Worm (Caenorhabditis elegans) whole organism, young adult: ENCODE data around the gene ZC513.3.

ENCODE experiments used
- B0336.3 ChIP-seq: fragments of 200-800 bp; sonication (Bioruptor generic); IDR thresholded peaks from 2 replicates; pipeline ENCODE4 v1.3.6; 2022; ENCODE audit warnings: missing genetic modification characterization, missing compliant biosample characterization
- D2030.7 ChIP-seq: fragments of 200-800 bp; sonication (Bioruptor generic); IDR thresholded peaks from 2 replicates; pipeline ENCODE4 v1.3.6; 2022; ENCODE audit warnings: missing genetic modification reagents, missing genetic modification characterization, missing compliant biosample characterization
- F23B12.7 ChIP-seq: sonication (generic microtip); optimal IDR thresholded peaks from 2 replicates; lab custom pipeline; 2017; ENCODE audit warnings: missing genetic modification characterization, mild to moderate bottlenecking, missing compliant biosample characterization, antibody characterized with exemption, moderate library complexity; ENCODE audit not compliant: insufficient read depth
- F33H1.4 ChIP-seq: fragments of 200-800 bp; sonication (Bioruptor generic); IDR thresholded peaks from 2 replicates; pipeline ENCODE4 v1.3.6; 2022; ENCODE audit warnings: missing genetic modification reagents, missing genetic modification characterization, missing compliant biosample characterization
- F49E8.2 ChIP-seq: sonication (generic microtip); optimal IDR thresholded peaks from 3 replicates; lab custom pipeline; 2017; ENCODE audit warnings: missing genetic modification characterization, mild to moderate bottlenecking, missing compliant biosample characterization, antibody characterized with exemption, moderate library complexity; ENCODE audit not compliant: insufficient read depth
- Y53F4B.3 ChIP-seq: fragments of 200-800 bp; sonication (Bioruptor generic); IDR thresholded peaks from 2 replicates; pipeline ENCODE4 v1.3.6; 2022; ENCODE audit warnings: missing genetic modification reagents, missing genetic modification characterization, missing compliant biosample characterization
- Y53G8AR.9 ChIP-seq: fragments of 200-800 bp; sonication (Bioruptor generic); conservative IDR thresholded peaks from 2 replicates; pipeline ENCODE4 v1.3.6; 2022; ENCODE audit warnings: missing genetic modification reagents, missing genetic modification characterization, missing compliant biosample characterization
- Y56A3A.18 ChIP-seq: fragments of 200-800 bp; sonication (Bioruptor generic); IDR thresholded peaks from 2 replicates; pipeline ENCODE4 v1.3.6; 2022; ENCODE audit warnings: missing genetic modification reagents, missing genetic modification characterization, missing compliant biosample characterization
- Y95B8A.8 ChIP-seq: fragments of 200-800 bp; sonication (Bioruptor generic); IDR thresholded peaks from 2 replicates; pipeline ENCODE4 v1.3.6; 2022; ENCODE audit warnings: missing genetic modification reagents, missing genetic modification characterization, missing compliant biosample characterization
- akir-1 ChIP-seq: fragments of 200-800 bp; sonication (Bioruptor generic); optimal IDR thresholded peaks from 2 replicates; lab custom pipeline; 2018; ENCODE audit warnings: mild to moderate bottlenecking, missing genetic modification characterization, moderate library complexity, missing compliant biosample characterization
- ama-1 ChIP-seq, 3 experiments: fragments of 150-350 bp in 1 of 3; sonication (generic microtip) in 2 of 3; optimal IDR thresholded peaks; 2 replicates each; lab custom pipeline; 2014 to 2018; ENCODE audit warnings: missing biosample characterization in 2 of 3, missing genetic modification characterization in 2 of 3, missing genetic modification reagents in 2 of 3
- aptf-2 ChIP-seq: fragments of 200-800 bp; sonication (Bioruptor generic); conservative IDR thresholded peaks from 2 replicates; pipeline ENCODE4 v1.3.6; 2022; ENCODE audit warnings: missing genetic modification reagents, missing genetic modification characterization, missing compliant biosample characterization
- attf-3 ChIP-seq: fragments of 200-800 bp; sonication (Bioruptor generic); conservative IDR thresholded peaks from 2 replicates; pipeline ENCODE4 v1.3.6; 2022; ENCODE audit warnings: missing genetic modification reagents, missing genetic modification characterization, missing compliant biosample characterization
- attf-5 ChIP-seq: fragments of 200-800 bp; sonication (Bioruptor generic); optimal IDR thresholded peaks from 2 replicates; lab custom pipeline; 2018; ENCODE audit warnings: mild to moderate bottlenecking, missing genetic modification characterization, missing compliant biosample characterization
- attf-6 ChIP-seq: fragments of 200-800 bp; sonication (Bioruptor generic); IDR thresholded peaks from 2 replicates; pipeline ENCODE4 v1.3.6; 2022; ENCODE audit warnings: missing genetic modification reagents, missing genetic modification characterization, missing compliant biosample characterization
- bed-1 ChIP-seq: fragments of 200-800 bp; sonication (Bioruptor generic); IDR thresholded peaks from 2 replicates; pipeline ENCODE4 v1.3.6; 2022; ENCODE audit warnings: missing genetic modification reagents, missing genetic modification characterization, missing compliant biosample characterization
- cebp-1 ChIP-seq, 2 experiments: fragments of 200-800 bp in 1 of 2; sonication (Bioruptor generic) in 1 of 2; sonication (generic microtip) in 1 of 2; IDR thresholded peaks in 1 of 2; optimal IDR thresholded peaks in 1 of 2; 2 replicates each; pipeline versions ENCODE4 v1.3.6 to Lab custom; 2017 to 2022; ENCODE audit warnings: missing compliant biosample characterization in 2 of 2, missing genetic modification characterization in 2 of 2, mild to moderate bottlenecking in 1 of 2, missing genetic modification reagents in 1 of 2, moderate library complexity in 1 of 2
- ceh-40 ChIP-seq: fragments of 200-800 bp; sonication (Bioruptor generic); IDR thresholded peaks from 2 replicates; pipeline ENCODE4 v1.3.6; 2022; ENCODE audit warnings: missing genetic modification characterization, missing compliant biosample characterization
- dpl-1 ChIP-seq: fragments of 150-350 bp; optimal IDR thresholded peaks from 2 replicates; lab custom pipeline; 2014; ENCODE audit warnings: missing biosample characterization, missing genetic modification reagents, missing genetic modification characterization
- efl-1 ChIP-seq: fragments of 150-350 bp; optimal IDR thresholded peaks from 2 replicates; lab custom pipeline; 2014; ENCODE audit warnings: missing biosample characterization, missing genetic modification reagents, missing genetic modification characterization
- ekl-4 ChIP-seq: fragments of 200-800 bp; sonication (Bioruptor generic); IDR thresholded peaks from 2 replicates; pipeline ENCODE4 v1.3.6; 2022; ENCODE audit warnings: missing genetic modification reagents, missing genetic modification characterization, missing compliant biosample characterization
- hsf-1 ChIP-seq: fragments of 200-800 bp; sonication (Bioruptor generic); IDR thresholded peaks from 2 replicates; pipeline ENCODE4 v1.3.6; 2022; ENCODE audit warnings: missing genetic modification reagents, missing genetic modification characterization, missing compliant biosample characterization
- let-526 ChIP-seq: fragments of 200-800 bp; sonication (Bioruptor generic); IDR thresholded peaks from 2 replicates; pipeline ENCODE4 v1.3.6; 2022; ENCODE audit warnings: missing genetic modification reagents, missing genetic modification characterization, missing compliant biosample characterization
- lin-35 ChIP-seq, 3 experiments: fragments of 150-350 bp in 2 of 3; sonication (generic microtip) in 1 of 3; optimal IDR thresholded peaks; 2 replicates each; lab custom pipeline; 2014 to 2018; ENCODE audit warnings: missing biosample characterization in 3 of 3, missing genetic modification characterization in 3 of 3, missing genetic modification reagents in 3 of 3
- lin-54 ChIP-seq: fragments of 200-800 bp; sonication (Bioruptor generic); optimal IDR thresholded peaks from 2 replicates; lab custom pipeline; 2018; ENCODE audit warnings: mild to moderate bottlenecking, missing genetic modification characterization, missing compliant biosample characterization
- lsl-1 ChIP-seq: fragments of 200-800 bp; sonication (Bioruptor generic); optimal IDR thresholded peaks from 2 replicates; lab custom pipeline; 2018; ENCODE audit warnings: mild to moderate bottlenecking, missing genetic modification characterization, moderate library complexity, missing compliant biosample characterization
- madf-3 ChIP-seq: fragments of 200-800 bp; sonication (Bioruptor generic); IDR thresholded peaks from 2 replicates; pipeline ENCODE4 v1.3.6; 2022; ENCODE audit warnings: missing genetic modification reagents, missing genetic modification characterization, missing compliant biosample characterization
- madf-6 ChIP-seq: fragments of 200-800 bp; sonication (Bioruptor generic); IDR thresholded peaks from 2 replicates; pipeline ENCODE4 v1.3.6; 2022; ENCODE audit warnings: missing genetic modification reagents, missing genetic modification characterization, missing compliant biosample characterization
- mcd-1 ChIP-seq: fragments of 200-800 bp; sonication (Bioruptor generic); IDR thresholded peaks from 2 replicates; pipeline ENCODE4 v1.3.6; 2022; ENCODE audit warnings: missing genetic modification reagents, missing genetic modification characterization, missing compliant biosample characterization
- mel-28 ChIP-seq: sonication (generic microtip); optimal IDR thresholded peaks from 2 replicates; lab custom pipeline; 2016; ENCODE audit warnings: borderline replicate concordance, mild to moderate bottlenecking, missing genetic modification characterization, missing compliant biosample characterization
- mxl-1 ChIP-seq: sonication (generic microtip); optimal IDR thresholded peaks from 2 replicates; lab custom pipeline; 2016; ENCODE audit warnings: missing genetic modification characterization, missing compliant biosample characterization
- nhr-179 ChIP-seq: sonication (generic microtip); optimal IDR thresholded peaks from 2 replicates; lab custom pipeline; 2016; ENCODE audit warnings: mild to moderate bottlenecking, missing genetic modification characterization, missing compliant biosample characterization
- snpc-1.1 ChIP-seq: sonication (generic microtip); optimal IDR thresholded peaks from 2 replicates; lab custom pipeline; 2017; ENCODE audit warnings: missing genetic modification characterization, mild to moderate bottlenecking, missing compliant biosample characterization, antibody characterized with exemption, moderate library complexity, missing genotype, missing genetic modification reagents; ENCODE audit not compliant: insufficient read depth
- snpc-1.3 ChIP-seq: sonication (generic microtip); optimal IDR thresholded peaks from 2 replicates; lab custom pipeline; 2017; ENCODE audit warnings: missing genetic modification characterization, mild to moderate bottlenecking, missing compliant biosample characterization, antibody characterized with exemption, moderate library complexity, missing genotype, missing genetic modification reagents; ENCODE audit not compliant: insufficient read depth
- snpc-4 ChIP-seq, 5 experiments: fragments of 150-350 bp in 1 of 5; sonication (generic microtip) in 4 of 5; optimal IDR thresholded peaks; 2 replicates each; lab custom pipeline; 2014 to 2018; ENCODE audit warnings: missing genetic modification characterization in 5 of 5, missing biosample characterization in 3 of 5, antibody characterized with exemption in 2 of 5, mild to moderate bottlenecking in 2 of 5, missing compliant biosample characterization in 2 of 5, missing genotype in 2 of 5, moderate library complexity in 2 of 5, missing genetic modification reagents in 1 of 5
- tbp1 ChIP-seq: fragments of 200-800 bp; sonication (Bioruptor generic); optimal IDR thresholded peaks from 2 replicates; lab custom pipeline; 2018; ENCODE audit warnings: mild to moderate bottlenecking, missing genetic modification characterization, missing compliant biosample characterization
- tlf-1 ChIP-seq: fragments of 200-800 bp; sonication (Bioruptor generic); optimal IDR thresholded peaks from 2 replicates; lab custom pipeline; 2018; ENCODE audit warnings: mild to moderate bottlenecking, missing genetic modification characterization, missing compliant biosample characterization
- xnd-1 ChIP-seq: sonication (generic microtip); optimal IDR thresholded peaks from 2 replicates; lab custom pipeline; 2016; ENCODE audit warnings: missing genotype, missing genetic modification reagents, missing genetic modification characterization, missing compliant biosample characterization
- ztf-18 ChIP-seq: sonication (generic microtip); optimal IDR thresholded peaks from 2 replicates; lab custom pipeline; 2016; ENCODE audit warnings: missing genotype, mild to moderate bottlenecking, missing genetic modification characterization, missing compliant biosample characterization
- ztf-25 ChIP-seq: fragments of 200-800 bp; sonication (Bioruptor generic); IDR thresholded peaks from 2 replicates; pipeline ENCODE4 v1.3.6; 2022; ENCODE audit warnings: missing genetic modification reagents, missing genetic modification characterization, missing compliant biosample characterization
- ztf-26 ChIP-seq: sonication (generic microtip); optimal IDR thresholded peaks from 2 replicates; lab custom pipeline; 2017; ENCODE audit warnings: missing genetic modification characterization, missing compliant biosample characterization

ZC513.3 gene

ce11 chrV:8028825-8029489 is 17.8 kb upstream of the ZC513.3 start, which contains the start of gene oma-2 (continued):
- TF ChIP-seq attf-3 (GFP tag; lab: Robert Waterston, UW) (0 out of 2 replicates have a peak, but pooled peaks have one; percentile 21), ekl-4 (GFP tag; lab: Robert Waterston, UW) (0 out of 2 replicates have a peak, but pooled peaks have one; percentile 37), attf-5 (GFP tag; lab: Kevin White, UChicago) (no peak), ztf-26 (tag; lab: Kevin White, UChicago) (no peak), akir-1 (GFP tag; lab: Kevin White, UChicago) (no peak), ztf-18 (tag; lab: Kevin White, UChicago) (peak; percentile 37), snpc-4 (GFP tag; optimal IDR thresholded peaks at IDR 0.05; lab: Kevin White, UChicago) (no peak), snpc-4 (tag; optimal IDR thresholded peaks at IDR 0.05; lab: Kevin White, UChicago) (peak in 1 of 4 experiments; percentile 39), mel-28 (no peak), Y53G8AR.9 (0 out of 2 replicates have a peak, but pooled peaks have one; percentile 52), F23B12.7 (peak; percentile 26)

ce11 chrV:8031121-8031520 is 15.7 kb upstream of the ZC513.3 start, which contains the start of gene vars-1:
vars-1 (plus strand) TSS chrV:8031411.
- TF ChIP-seq mxl-1 (tag; lab: Kevin White, UChicago): no peak
- peak; percentile 88 for TF ChIP-seq lin-54
- 0 out of 2 replicates have a peak, but pooled peaks have one; percentile 16 for TF ChIP-seq Y95B8A.8 (GFP tag; lab: Robert Waterston, UW)
- TF ChIP-seq tlf-1 (GFP tag; lab: Kevin White, UChicago): peak; percentile 51
- 0 out of 2 replicates have a peak, but pooled peaks have one; percentile 26 for TF ChIP-seq Y56A3A.18 (GFP tag; lab: Robert Waterston, UW)
- TF ChIP-seq D2030.7 (GFP tag; lab: Robert Waterston, UW): 0 out of 2 replicates have a peak, but pooled peaks have one; percentile 28
- TF ChIP-seq snpc-4 (GFP tag; optimal IDR thresholded peaks at IDR 0.05; lab: Kevin White, UChicago): no peak
- TF ChIP-seq snpc-4 (tag; optimal IDR thresholded peaks at IDR 0.05; lab: Kevin White, UChicago): peak in 2 of 4 experiments; percentile 11 to 50
- TF ChIP-seq aptf-2: no peak
- TF ChIP-seq hsf-1 (GFP tag; lab: Robert Waterston, UW): peak; percentile 82
- peak; percentile 46 for TF ChIP-seq xnd-1 (tag; lab: Kevin White, UChicago)
- peak in 2 of 3 experiments; percentile 18 to 77 for TF ChIP-seq lin-35 (GFP tag; optimal IDR thresholded peaks at IDR 0.05; lab: Kevin White, UChicago)
- TF ChIP-seq mel-28: no peak
- TF ChIP-seq F49E8.2 (tag; lab: Kevin White, UChicago): peak; percentile 77
- TF ChIP-seq cebp-1 (GFP tag; IDR thresholded peaks at IDR 0.05; lab: Robert Waterston, UW): no peak
- TF ChIP-seq cebp-1 (tag; optimal IDR thresholded peaks at IDR 0.05; lab: Kevin White, UChicago): peak; percentile 42
- peak; percentile 43 for TF ChIP-seq snpc-1.1 (tag; lab: Kevin White, UChicago)
- 0 out of 2 replicates have a peak, but pooled peaks have one; percentile 3 for TF ChIP-seq madf-3 (GFP tag; lab: Robert Waterston, UW)
- peak; percentile 90 for TF ChIP-seq mcd-1 (GFP tag; lab: Robert Waterston, UW)
- peak; percentile 56; the same call in 1 of the 2 replicates for TF ChIP-seq attf-6 (GFP tag; lab: Robert Waterston, UW)
- TF ChIP-seq ekl-4 (GFP tag; lab: Robert Waterston, UW): 0 out of 2 replicates have a peak, but pooled peaks have one; percentile 47
- TF ChIP-seq dpl-1 (GFP tag; lab: Kevin White, UChicago): peak; percentile 42
- no peak for TF ChIP-seq bed-1 (GFP tag; lab: Robert Waterston, UW)
- TF ChIP-seq lsl-1 (GFP tag; lab: Kevin White, UChicago): peak; percentile 53
- TF ChIP-seq nhr-179 (tag; lab: Kevin White, UChicago): no peak
- no peak for TF ChIP-seq snpc-1.3 (tag; lab: Kevin White, UChicago)
- no peak for TF ChIP-seq Y53F4B.3
- peak; percentile 58 for TF ChIP-seq madf-6
- peak; percentile 78 for TF ChIP-seq F23B12.7
- peak; percentile 69 for TF ChIP-seq efl-1 (GFP tag; lab: Kevin White, UChicago)
- peak; percentile 55 for TF ChIP-seq B0336.3
- TF ChIP-seq F33H1.4 (GFP tag; lab: Robert Waterston, UW): peak; percentile 35; the same call in 1 of the 2 replicates
- TF ChIP-seq ceh-40: no peak
- no peak for TF ChIP-seq ama-1 (optimal IDR thresholded peaks at IDR 0.05; lab: Kevin White, UChicago)
- TF ChIP-seq ama-1 (GFP tag; optimal IDR thresholded peaks at IDR 0.05; lab: Kevin White, UChicago): no peak
- TF ChIP-seq ztf-25 (GFP tag; lab: Robert Waterston, UW): no peak
- peak; percentile 6 for TF ChIP-seq tbp1
- TF ChIP-seq let-526 (GFP tag; lab: Robert Waterston, UW): no peak
- TF ChIP-seq, all 124 proteins: peak for 24
